Fruit fly (Drosophila melanogaster) whole organism, embryonic: ENCODE measurements around the gene CG4133.

Experiments
- BEAF-32 ChIP-seq: fragments of 200-800 bp; sonication (Bioruptor generic); optimal IDR thresholded peaks from 3 replicates; lab custom pipeline; 2017; ENCODE audit warnings: missing biosample characterization, missing genetic modification characterization, mild to moderate bottlenecking, moderate library complexity, missing genetic modification reagents
- CG10543 ChIP-seq: fragments of 200-800 bp; sonication (Bioruptor generic); optimal IDR thresholded peaks from 3 replicates; lab custom pipeline; 2017; ENCODE audit warnings: missing biosample characterization, mild to moderate bottlenecking, missing genetic modification characterization, moderate library complexity
- CG12155 ChIP-seq: fragments of 200-800 bp; sonication (Bioruptor generic); optimal IDR thresholded peaks from 3 replicates; lab custom pipeline; 2016; ENCODE audit warnings: missing biosample characterization, missing genetic modification characterization
- CG12391 ChIP-seq: fragments of 200-800 bp; sonication (Bioruptor generic); optimal IDR thresholded peaks from 3 replicates; lab custom pipeline; 2018; ENCODE audit warnings: missing biosample characterization, mild to moderate bottlenecking, missing genetic modification characterization, moderate library complexity
- CG12659 ChIP-seq: fragments of 200-800 bp; sonication (Bioruptor generic); optimal IDR thresholded peaks from 3 replicates; lab custom pipeline; 2017; ENCODE audit warnings: mild to moderate bottlenecking, missing biosample characterization, missing genetic modification reagents, missing genetic modification characterization
- CG13123 ChIP-seq: fragments of 200-800 bp; sonication (Bioruptor generic); optimal IDR thresholded peaks from 2 replicates; lab custom pipeline; 2016; ENCODE audit warnings: missing biosample characterization, missing genetic modification characterization
- CG13775 ChIP-seq: fragments of 200-800 bp; sonication (Bioruptor generic); optimal IDR thresholded peaks from 3 replicates; lab custom pipeline; 2017; ENCODE audit warnings: missing biosample characterization, mild to moderate bottlenecking, missing genetic modification characterization
- CG16813 ChIP-seq: fragments of 200-800 bp; sonication (Bioruptor generic); IDR thresholded peaks from 3 replicates; pipeline ENCODE4 v1.3.6; 2022; ENCODE audit warnings: missing biosample characterization, missing genetic modification characterization; ENCODE audit not compliant: partially characterized antibody
- CG2712 ChIP-seq: fragments of 200-800 bp; optimal IDR thresholded peaks from 3 replicates; lab custom pipeline; 2019; ENCODE audit warnings: missing biosample characterization, mild to moderate bottlenecking, missing genetic modification characterization, moderate library complexity
- CG30020 ChIP-seq: fragments of 200-800 bp; optimal IDR thresholded peaks from 2 replicates; lab custom pipeline; 2019; ENCODE audit warnings: missing biosample characterization, mild to moderate bottlenecking, missing genetic modification characterization, moderate library complexity
- CG3065 ChIP-seq: fragments of 200-800 bp; sonication (Bioruptor generic); optimal IDR thresholded peaks from 2 replicates; lab custom pipeline; 2016; ENCODE audit warnings: missing biosample characterization, missing genetic modification characterization
- CG31365 ChIP-seq: fragments of 200-800 bp; sonication (Bioruptor generic); optimal IDR thresholded peaks from 2 replicates; lab custom pipeline; 2018; ENCODE audit warnings: missing biosample characterization, mild to moderate bottlenecking, missing genetic modification characterization
- CG32532 ChIP-seq: fragments of 200-800 bp; sonication (Bioruptor generic); IDR thresholded peaks from 2 replicates; pipeline ENCODE4 v1.3.6; 2022; ENCODE audit warnings: missing biosample characterization, missing genetic modification characterization
- CG43689 ChIP-seq: fragments of 200-800 bp; sonication (Bioruptor generic); IDR thresholded peaks from 2 replicates; pipeline ENCODE4 v1.3.6; 2022; ENCODE audit warnings: missing biosample characterization, missing genetic modification characterization
- CG4617 ChIP-seq: fragments of 200-800 bp; sonication (Bioruptor generic); optimal IDR thresholded peaks from 3 replicates; lab custom pipeline; 2016; ENCODE audit warnings: missing biosample characterization, missing genetic modification characterization, borderline replicate concordance
- CG4820 ChIP-seq: fragments of 200-800 bp; sonication (Bioruptor generic); optimal IDR thresholded peaks from 3 replicates; lab custom pipeline; 2016; ENCODE audit warnings: missing biosample characterization, missing genetic modification characterization
- CG6791 ChIP-seq: fragments of 200-800 bp; sonication (Bioruptor generic); IDR thresholded peaks from 3 replicates; pipeline ENCODE4 v1.3.6; 2022; ENCODE audit warnings: missing biosample characterization, missing genetic modification characterization; ENCODE audit not compliant: partially characterized antibody
- CG7987 ChIP-seq: fragments of 200-800 bp; sonication (Bioruptor generic); optimal IDR thresholded peaks from 2 replicates; lab custom pipeline; 2018; ENCODE audit warnings: missing biosample characterization, mild to moderate bottlenecking, missing genetic modification characterization, moderate library complexity
- CG9215 ChIP-seq: fragments of 200-800 bp; sonication (Bioruptor generic); IDR thresholded peaks from 2 replicates; pipeline ENCODE4 v1.3.6; 2022; ENCODE audit warnings: missing biosample characterization, missing genetic modification characterization
- CG9727 ChIP-seq: fragments of 200-800 bp; sonication (Bioruptor generic); optimal IDR thresholded peaks from 3 replicates; lab custom pipeline; 2017; ENCODE audit warnings: missing biosample characterization, mild to moderate bottlenecking, missing genetic modification characterization
- CG9817 ChIP-seq: fragments of 200-800 bp; sonication (Bioruptor generic); optimal IDR thresholded peaks from 2 replicates; lab custom pipeline; 2018; ENCODE audit warnings: missing biosample characterization, mild to moderate bottlenecking, missing genetic modification characterization, moderate library complexity
- CkIIα-i1 ChIP-seq: fragments of 200-800 bp; sonication (Bioruptor generic); IDR thresholded peaks from 2 replicates; pipeline ENCODE4 v1.3.6; 2022; ENCODE audit warnings: missing biosample characterization, missing genetic modification characterization
- Fer1 ChIP-seq: fragments of 200-800 bp; sonication (Bioruptor generic); optimal IDR thresholded peaks from 2 replicates; lab custom pipeline; 2017; ENCODE audit warnings: missing biosample characterization, mild to moderate bottlenecking, missing genetic modification characterization
- Fer3 ChIP-seq: fragments of 200-800 bp; sonication (Bioruptor generic); optimal IDR thresholded peaks from 2 replicates; lab custom pipeline; 2018; ENCODE audit warnings: missing biosample characterization, mild to moderate bottlenecking, missing genetic modification characterization, moderate library complexity
- Hand ChIP-seq: fragments of 200-800 bp; sonication (Bioruptor generic); optimal IDR thresholded peaks from 2 replicates; lab custom pipeline; 2017; ENCODE audit warnings: mild to moderate bottlenecking, missing biosample characterization, missing genetic modification reagents, missing genetic modification characterization
- Lim3 ChIP-seq: fragments of 200-800 bp; sonication (Bioruptor generic); IDR thresholded peaks from 2 replicates; pipeline ENCODE4 v1.3.6; 2022; ENCODE audit warnings: missing biosample characterization, missing genetic modification characterization
- Meics ChIP-seq: fragments of 200-800 bp; sonication (Bioruptor generic); optimal IDR thresholded peaks from 2 replicates; lab custom pipeline; 2017; ENCODE audit warnings: missing biosample characterization, mild to moderate bottlenecking, missing genetic modification characterization
- Myb ChIP-seq: fragments of 200-800 bp; sonication (Bioruptor generic); optimal IDR thresholded peaks from 2 replicates; lab custom pipeline; 2016; ENCODE audit warnings: missing biosample characterization, missing genetic modification characterization
- Pdp1 ChIP-seq, 2 experiments: fragments of 200-800 bp; sonication (Bioruptor generic); optimal IDR thresholded peaks; 3 replicates each; lab custom pipeline; 2016; ENCODE audit warnings: missing biosample characterization in 2 of 2, missing genetic modification characterization in 2 of 2, mild to moderate bottlenecking in 1 of 2, moderate library complexity in 1 of 2
- Poxn ChIP-seq: fragments of 200-800 bp; sonication (Bioruptor generic); IDR thresholded peaks from 2 replicates; pipeline ENCODE4 v1.3.6; 2022; ENCODE audit warnings: missing biosample characterization, missing genetic modification characterization
- al ChIP-seq: fragments of 200-800 bp; sonication (Bioruptor generic); IDR thresholded peaks from 2 replicates; pipeline ENCODE4 v1.3.6; 2022; ENCODE audit warnings: missing biosample characterization, missing genetic modification characterization
- aop ChIP-seq: fragments of 200-800 bp; sonication (Bioruptor generic); IDR thresholded peaks from 2 replicates; pipeline ENCODE4 v1.3.6; 2022; ENCODE audit warnings: missing biosample characterization, missing genetic modification characterization
- br ChIP-seq: fragments of >200 bp; optimal IDR thresholded peaks from 2 replicates; lab custom pipeline; 2017
- dysf ChIP-seq: fragments of 200-800 bp; sonication (Bioruptor generic); IDR thresholded peaks from 3 replicates; pipeline ENCODE4 v1.3.6; 2022; ENCODE audit warnings: missing biosample characterization, missing genetic modification characterization
- eyg ChIP-seq: fragments of 200-800 bp; sonication (Bioruptor generic); optimal IDR thresholded peaks from 3 replicates; lab custom pipeline; 2016; ENCODE audit warnings: missing biosample characterization, missing genetic modification characterization
- ftz-f1 ChIP-seq: fragments of 200-800 bp; sonication (Bioruptor generic); optimal IDR thresholded peaks from 2 replicates; lab custom pipeline; 2016; ENCODE audit warnings: missing biosample characterization, missing genetic modification characterization
- gce ChIP-seq: fragments of 200-800 bp; sonication (Bioruptor generic); IDR thresholded peaks from 3 replicates; pipeline ENCODE4 v1.3.6; 2022; ENCODE audit warnings: missing biosample characterization, missing genetic modification characterization
- grau ChIP-seq: fragments of 200-800 bp; optimal IDR thresholded peaks from 3 replicates; lab custom pipeline; 2019; ENCODE audit warnings: missing biosample characterization, mild to moderate bottlenecking, missing genetic modification characterization, moderate library complexity
- lilli ChIP-seq: fragments of 200-800 bp; sonication (Bioruptor generic); optimal IDR thresholded peaks from 3 replicates; lab custom pipeline; 2016; ENCODE audit warnings: missing biosample characterization, missing genetic modification characterization
- maf-S ChIP-seq: fragments of 200-800 bp; sonication (Bioruptor generic); optimal IDR thresholded peaks from 2 replicates; lab custom pipeline; 2016; ENCODE audit warnings: missing biosample characterization, missing genetic modification characterization
- nau ChIP-seq: fragments of 200-800 bp; sonication (Bioruptor generic); optimal IDR thresholded peaks from 3 replicates; lab custom pipeline; 2017; ENCODE audit warnings: missing biosample characterization, mild to moderate bottlenecking, missing genetic modification characterization, missing genetic modification reagents
- org-1 ChIP-seq: fragments of 200-800 bp; sonication (Bioruptor generic); optimal IDR thresholded peaks from 2 replicates; lab custom pipeline; 2017; ENCODE audit warnings: missing biosample characterization, missing genetic modification characterization
- peb ChIP-seq: fragments of 200-800 bp; sonication (Bioruptor generic); IDR thresholded peaks from 2 replicates; pipeline ENCODE4 v1.3.6; 2022; ENCODE audit warnings: missing biosample characterization, missing genetic modification characterization
- phol ChIP-seq: fragments of 200-800 bp; sonication (Bioruptor generic); optimal IDR thresholded peaks from 3 replicates; lab custom pipeline; 2018; ENCODE audit warnings: missing biosample characterization, mild to moderate bottlenecking, missing genetic modification characterization, moderate library complexity
- row ChIP-seq: fragments of 200-800 bp; sonication (Bioruptor generic); IDR thresholded peaks from 3 replicates; pipeline ENCODE4 v1.3.6; 2022; ENCODE audit warnings: missing biosample characterization, missing genetic modification characterization
- scrt ChIP-seq: fragments of 200-800 bp; sonication (Bioruptor generic); optimal IDR thresholded peaks from 2 replicates; lab custom pipeline; 2018; ENCODE audit warnings: missing biosample characterization, mild to moderate bottlenecking, missing genetic modification characterization, moderate library complexity
- slbo ChIP-seq: fragments of 200-800 bp; sonication (Bioruptor generic); IDR thresholded peaks from 2 replicates; pipeline ENCODE4 v1.3.6; 2022; ENCODE audit warnings: missing biosample characterization, missing genetic modification characterization
- sqz ChIP-seq: fragments of 200-800 bp; sonication (Bioruptor generic); optimal IDR thresholded peaks from 3 replicates; lab custom pipeline; 2018; ENCODE audit warnings: missing biosample characterization, mild to moderate bottlenecking, missing genetic modification characterization
- sug ChIP-seq: fragments of 200-800 bp; optimal IDR thresholded peaks from 2 replicates; lab custom pipeline; 2019; ENCODE audit warnings: missing biosample characterization, mild to moderate bottlenecking, missing genetic modification characterization, moderate library complexity
- tna ChIP-seq: fragments of 200-800 bp; sonication (Bioruptor generic); IDR thresholded peaks from 2 replicates; pipeline ENCODE4 v1.3.6; 2022; ENCODE audit warnings: missing biosample characterization, missing genetic modification characterization; ENCODE audit not compliant: partially characterized antibody
- vvl ChIP-seq: fragments of 200-800 bp; sonication (Bioruptor generic); IDR thresholded peaks from 2 replicates; pipeline ENCODE4 v1.3.6; 2022; ENCODE audit warnings: missing biosample characterization, missing genetic modification characterization

Gene CG4133

DNA sequence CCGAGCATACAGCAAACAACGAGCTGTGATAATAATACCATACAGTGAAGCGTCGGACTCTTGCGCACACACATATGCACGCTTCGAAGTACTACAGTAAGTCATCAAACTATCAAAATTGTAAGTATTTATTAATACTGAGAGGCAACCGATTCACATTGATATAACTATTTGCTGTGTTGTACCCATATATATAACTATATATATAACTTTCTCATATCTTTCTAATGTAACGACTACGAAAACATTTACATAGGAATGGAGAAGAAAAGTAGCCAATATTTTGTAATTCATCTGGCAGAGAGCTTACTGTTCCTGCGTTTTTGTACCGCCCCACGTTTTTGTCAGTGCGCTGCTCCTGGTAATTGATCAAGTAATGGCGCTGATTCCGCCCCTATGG, 42.4 kb upstream of the CG4133 start (continued):
- TF ChIP-seq maf-S (GFP tag; lab: Kevin White, UChicago) (no peak), dysf (GFP tag; lab: Robert Waterston, UW) (0 out of 3 replicates have a peak, but pooled peaks have one; percentile 48), CG30020 (tag; lab: Kevin White, UChicago) (no peak), vvl (GFP tag; lab: Robert Waterston, UW) (no peak), row (GFP tag; lab: Robert Waterston, UW) (peak; percentile 66), CG13775 (peak; percentile 17), CG12155 (GFP tag; lab: Kevin White, UChicago) (peak; percentile 24), CG9727 (GFP tag; lab: Kevin White, UChicago) (peak; percentile 38), Myb (GFP tag; lab: Kevin White, UChicago) (no peak), gce (GFP tag; lab: Robert Waterston, UW) (no peak), sug (peak; percentile 28), lilli (GFP tag; lab: Kevin White, UChicago) (peak; percentile 30), CkIIα-i1 (GFP tag; lab: Robert Waterston, UW) (no peak), aop (no peak), CG12659 (GFP tag; lab: Kevin White, UChicago) (no peak), ftz-f1 (GFP tag; lab: Kevin White, UChicago) (no peak), CG3065 (GFP tag; lab: Kevin White, UChicago) (no peak), org-1 (no peak), CG7987 (GFP tag; lab: Kevin White, UChicago) (no peak), CG43689 (GFP tag; lab: Robert Waterston, UW) (no peak), CG12391 (peak; percentile 21), CG31365 (tag; lab: Kevin White, UChicago) (no peak), Fer3 (tag; lab: Kevin White, UChicago) (peak; percentile 38), Fer1 (GFP tag; lab: Kevin White, UChicago) (peak; percentile 52), slbo (GFP tag; lab: Robert Waterston, UW) (peak; percentile 8; the same call in 1 of the 2 replicates), CG4820 (GFP tag; lab: Kevin White, UChicago) (no peak), grau (tag; lab: Kevin White, UChicago) (peak; percentile 92), nau (GFP tag; lab: Kevin White, UChicago) (no peak), CG32532 (peak; percentile 35; the same call in 1 of the 2 replicates), Meics (GFP tag; lab: Kevin White, UChicago) (peak; percentile 27), CG16813 (GFP tag; lab: Robert Waterston, UW) (no peak), sqz (GFP tag; lab: Kevin White, UChicago) (no peak), CG6791 (GFP tag; lab: Robert Waterston, UW) (no peak), CG2712 (tag; lab: Kevin White, UChicago) (peak; percentile 13), scrt (GFP tag; lab: Kevin White, UChicago) (no peak), tna (GFP tag; lab: Robert Waterston, UW) (no peak), Poxn (no peak), CG9817 (peak; percentile 20), Lim3 (GFP tag; lab: Robert Waterston, UW) (no peak), Hand (GFP tag; lab: Kevin White, UChicago) (peak; percentile 2), eyg (GFP tag; lab: Kevin White, UChicago) (no peak), CG10543 (GFP tag; lab: Kevin White, UChicago) (peak; percentile 54), phol (tag; lab: Kevin White, UChicago) (peak; percentile 30), Pdp1 (GFP tag; optimal IDR thresholded peaks at IDR 0.05; lab: Kevin White, UChicago) (peak in 1 of 2 experiments; percentile 14), br (lab: Kevin White, UChicago) (no peak), peb (GFP tag; lab: Robert Waterston, UW) (no peak), CG4617 (GFP tag; lab: Kevin White, UChicago) (no peak), CG9215 (peak; percentile 56), CG13123 (GFP tag; lab: Kevin White, UChicago) (no peak), BEAF-32 (GFP tag; lab: Kevin White, UChicago) (no peak), al (GFP tag; lab: Robert Waterston, UW) (peak; percentile 28; the same call in 1 of the 2 replicates)
